Worm (Caenorhabditis elegans) whole organism, L3 larva: ENCODE results near the gene K08D10.11.

Experiments used
- R02D3.7 ChIP-seq: fragments of 150-350 bp; optimal IDR thresholded peaks from 2 replicates; lab custom pipeline; 2014; ENCODE audit warnings: missing biosample characterization, missing genetic modification characterization
- ZK546.5 ChIP-seq: sonication (generic microtip); optimal IDR thresholded peaks from 2 replicates; lab custom pipeline; 2017; ENCODE audit warnings: missing biosample characterization, missing genetic modification characterization
- aly-2 ChIP-seq: fragments of 150-350 bp; optimal IDR thresholded peaks from 2 replicates; lab custom pipeline; 2014; ENCODE audit warnings: missing biosample characterization, missing genetic modification characterization
- ama-1 ChIP-seq: fragments of 150-350 bp; optimal IDR thresholded peaks from 2 replicates; lab custom pipeline; 2018
- ceh-16 ChIP-seq: sonication (generic microtip); optimal IDR thresholded peaks from 2 replicates; lab custom pipeline; 2017; ENCODE audit warnings: missing biosample characterization, missing genetic modification characterization
- ceh-28 ChIP-seq: fragments of 150-350 bp; optimal IDR thresholded peaks from 2 replicates; lab custom pipeline; 2014; ENCODE audit warnings: missing biosample characterization, missing genetic modification reagents, missing genetic modification characterization
- ceh-9 ChIP-seq: sonication (generic microtip); optimal IDR thresholded peaks from 2 replicates; lab custom pipeline; 2018; ENCODE audit warnings: missing biosample characterization, missing genetic modification characterization
- daf-12 ChIP-seq: fragments of 150-350 bp; optimal IDR thresholded peaks from 2 replicates; lab custom pipeline; 2014; ENCODE audit warnings: missing biosample characterization, missing genetic modification reagents, missing genetic modification characterization
- egl-27 ChIP-seq: sonication (generic microtip); optimal IDR thresholded peaks from 4 replicates; lab custom pipeline; 2017; ENCODE audit warnings: missing biosample characterization, missing genetic modification reagents, missing genetic modification characterization
- elt-1 ChIP-seq: fragments of 150-350 bp; optimal IDR thresholded peaks from 2 replicates; lab custom pipeline; 2014; ENCODE audit warnings: missing biosample characterization, missing genetic modification characterization
- elt-2 ChIP-seq: sonication (generic microtip); optimal IDR thresholded peaks from 2 replicates; lab custom pipeline; 2016; ENCODE audit warnings: missing genetic modification reagents, mild to moderate bottlenecking, missing genetic modification characterization, missing compliant biosample characterization
- elt-3 ChIP-seq, 3 experiments: fragments of 150-350 bp in 1 of 3; sonication (generic microtip) in 2 of 3; optimal IDR thresholded peaks; 2 replicates in 2 of 3; 4 replicates in 1 of 3; lab custom pipeline; 2014 to 2017; ENCODE audit warnings: missing biosample characterization in 3 of 3, missing genetic modification characterization in 3 of 3
- fkh-10 ChIP-seq: sonication (generic microtip); optimal IDR thresholded peaks from 2 replicates; lab custom pipeline; 2017; ENCODE audit warnings: missing biosample characterization, missing genetic modification reagents, missing genetic modification characterization
- fos-1 ChIP-seq: fragments of 150-350 bp; optimal IDR thresholded peaks from 2 replicates; lab custom pipeline; 2014; ENCODE audit warnings: missing biosample characterization, missing genetic modification characterization
- hmg-11 ChIP-seq: sonication (generic microtip); optimal IDR thresholded peaks from 2 replicates; lab custom pipeline; 2016; ENCODE audit warnings: missing genetic modification characterization, missing compliant biosample characterization
- jun-1 ChIP-seq: fragments of 150-350 bp; optimal IDR thresholded peaks from 2 replicates; lab custom pipeline; 2014; ENCODE audit warnings: missing biosample characterization, missing genetic modification reagents, missing genetic modification characterization
- lin-15B ChIP-seq: fragments of 150-350 bp; optimal IDR thresholded peaks from 2 replicates; lab custom pipeline; 2014; ENCODE audit warnings: missing biosample characterization, missing genetic modification characterization
- lsy-12 ChIP-seq: sonication (generic microtip); optimal IDR thresholded peaks from 2 replicates; lab custom pipeline; 2016; ENCODE audit warnings: mild to moderate bottlenecking, missing genetic modification characterization, missing compliant biosample characterization
- mdl-1 ChIP-seq: fragments of 150-350 bp; optimal IDR thresholded peaks from 2 replicates; lab custom pipeline; 2014; ENCODE audit warnings: missing biosample characterization, missing genetic modification characterization
- mml-1 ChIP-seq: fragments of 150-350 bp; sonication (generic microtip); optimal IDR thresholded peaks from 3 replicates; lab custom pipeline; 2014; ENCODE audit warnings: missing biosample characterization, missing genetic modification characterization
- nhr-11 ChIP-seq: fragments of 150-350 bp; optimal IDR thresholded peaks from 2 replicates; lab custom pipeline; 2014; ENCODE audit warnings: missing biosample characterization, missing genetic modification characterization
- nhr-12 ChIP-seq: fragments of 150-350 bp; optimal IDR thresholded peaks from 2 replicates; lab custom pipeline; 2014; ENCODE audit warnings: missing biosample characterization, missing genetic modification characterization
- nhr-23 ChIP-seq: fragments of 150-350 bp; optimal IDR thresholded peaks from 2 replicates; lab custom pipeline; 2014; ENCODE audit warnings: missing biosample characterization, missing genetic modification reagents, missing genetic modification characterization
- nhr-237 ChIP-seq: fragments of 150-350 bp; optimal IDR thresholded peaks from 2 replicates; lab custom pipeline; 2014; ENCODE audit warnings: missing biosample characterization, missing genetic modification characterization
- nhr-25 ChIP-seq: sonication (generic microtip); optimal IDR thresholded peaks from 2 replicates; lab custom pipeline; 2017; ENCODE audit warnings: missing biosample characterization, missing genetic modification characterization
- nhr-28 ChIP-seq: fragments of 150-350 bp; optimal IDR thresholded peaks from 2 replicates; lab custom pipeline; 2014; ENCODE audit warnings: missing biosample characterization, missing genetic modification characterization
- nhr-43 ChIP-seq: sonication (generic microtip); optimal IDR thresholded peaks from 2 replicates; lab custom pipeline; 2016; ENCODE audit warnings: mild to moderate bottlenecking, missing genetic modification characterization, missing compliant biosample characterization; ENCODE audit not compliant: poor library complexity, severe bottlenecking
- nhr-76 ChIP-seq: fragments of 150-350 bp; sonication (generic microtip); optimal IDR thresholded peaks from 5 replicates; lab custom pipeline; 2014; ENCODE audit warnings: missing biosample characterization, missing genetic modification characterization
- nhr-77 ChIP-seq: fragments of 150-350 bp; optimal IDR thresholded peaks from 2 replicates; lab custom pipeline; 2014; ENCODE audit warnings: missing biosample characterization, missing genetic modification characterization
- pha-4 ChIP-seq: fragments of 150-350 bp; optimal IDR thresholded peaks from 2 replicates; lab custom pipeline; 2014; ENCODE audit warnings: missing biosample characterization, missing genetic modification reagents, missing genetic modification characterization
- sea-2 ChIP-seq: fragments of 150-350 bp; sonication (generic microtip); optimal IDR thresholded peaks from 4 replicates; lab custom pipeline; 2014; ENCODE audit warnings: missing biosample characterization, missing genetic modification reagents, missing genetic modification characterization
- snpc-4 ChIP-seq: fragments of 150-350 bp; optimal IDR thresholded peaks from 2 replicates; lab custom pipeline; 2014; ENCODE audit warnings: missing biosample characterization, missing genetic modification characterization
- tbx-2 ChIP-seq: sonication (generic microtip); optimal IDR thresholded peaks from 2 replicates; lab custom pipeline; 2016; ENCODE audit warnings: mild to moderate bottlenecking, missing genetic modification characterization, missing compliant biosample characterization
- ztf-11 ChIP-seq: fragments of 150-350 bp; optimal IDR thresholded peaks from 2 replicates; lab custom pipeline; 2014; ENCODE audit warnings: missing biosample characterization, missing genetic modification characterization
- ztf-4 ChIP-seq: fragments of 150-350 bp; optimal IDR thresholded peaks from 2 replicates; lab custom pipeline; 2014; ENCODE audit warnings: missing biosample characterization, missing genetic modification characterization

The K08D10.11 gene

DNA sequence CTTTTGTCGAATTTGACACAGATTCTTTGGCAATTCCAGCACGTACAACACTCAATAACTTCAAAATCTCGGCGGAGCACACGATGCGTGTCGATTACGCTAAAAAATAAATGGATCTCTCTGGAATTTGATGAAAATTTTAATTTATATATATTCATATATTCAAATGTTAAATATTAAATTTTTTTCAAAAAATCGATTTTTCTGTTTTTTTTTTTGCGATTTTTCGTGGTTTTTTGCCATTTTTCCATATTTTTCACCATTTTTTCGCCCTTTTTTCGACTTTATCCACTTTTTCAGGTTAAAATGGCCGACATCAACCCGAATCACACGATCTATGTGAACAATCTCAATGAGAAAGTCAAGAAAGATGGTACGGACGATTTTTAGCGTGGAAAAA is 12.2 kb downstream of the K08D10.11 start, which contains the start of gene rnp-3:
Gene rnp-3 (plus strand): TSS at position 301 of the 400 bp plus-strand sequence.
- no peak for TF ChIP-seq jun-1 (tag; lab: Kevin White, UChicago)
- no peak for TF ChIP-seq ceh-28 (tag; lab: Kevin White, UChicago)
- TF ChIP-seq hmg-11 (tag; lab: Kevin White, UChicago) = no peak
- TF ChIP-seq nhr-77 (tag; lab: Kevin White, UChicago) = no peak
- no peak for TF ChIP-seq mdl-1 (tag; lab: Kevin White, UChicago)
- TF ChIP-seq tbx-2 (tag; lab: Kevin White, UChicago) = no peak
- no peak for TF ChIP-seq nhr-12 (tag; lab: Kevin White, UChicago)
- no peak for TF ChIP-seq ceh-9
- TF ChIP-seq fos-1 (tag; lab: Kevin White, UChicago) = no peak
- TF ChIP-seq nhr-76 (tag; lab: Kevin White, UChicago) = no peak
- TF ChIP-seq nhr-25 = no peak
- no peak for TF ChIP-seq ZK546.5 (tag; lab: Kevin White, UChicago)
- no peak for TF ChIP-seq nhr-28 (tag; lab: Kevin White, UChicago)
- TF ChIP-seq sea-2 = no peak
- no peak for TF ChIP-seq ztf-4
- no peak for TF ChIP-seq snpc-4
- TF ChIP-seq aly-2 (tag; lab: Kevin White, UChicago) = no peak

ce11 chrIV:4172242-4172641 is 13.8 kb downstream of the K08D10.11 start:
- TF ChIP-seq nhr-23 (tag; lab: Kevin White, UChicago) (no peak), lsy-12 (tag; lab: Kevin White, UChicago) (no peak), fos-1 (tag; lab: Kevin White, UChicago) (no peak), nhr-28 (tag; lab: Kevin White, UChicago) (no peak), fkh-10 (no peak), elt-1 (tag; lab: Kevin White, UChicago) (no peak), ama-1 (lab: Kevin White, UChicago) (no peak), nhr-25 (no peak), mml-1 (no peak), pha-4 (tag; lab: Kevin White, UChicago) (no peak), egl-27 (tag; lab: Kevin White, UChicago) (no peak), nhr-77 (tag; lab: Kevin White, UChicago) (no peak)

DNA sequence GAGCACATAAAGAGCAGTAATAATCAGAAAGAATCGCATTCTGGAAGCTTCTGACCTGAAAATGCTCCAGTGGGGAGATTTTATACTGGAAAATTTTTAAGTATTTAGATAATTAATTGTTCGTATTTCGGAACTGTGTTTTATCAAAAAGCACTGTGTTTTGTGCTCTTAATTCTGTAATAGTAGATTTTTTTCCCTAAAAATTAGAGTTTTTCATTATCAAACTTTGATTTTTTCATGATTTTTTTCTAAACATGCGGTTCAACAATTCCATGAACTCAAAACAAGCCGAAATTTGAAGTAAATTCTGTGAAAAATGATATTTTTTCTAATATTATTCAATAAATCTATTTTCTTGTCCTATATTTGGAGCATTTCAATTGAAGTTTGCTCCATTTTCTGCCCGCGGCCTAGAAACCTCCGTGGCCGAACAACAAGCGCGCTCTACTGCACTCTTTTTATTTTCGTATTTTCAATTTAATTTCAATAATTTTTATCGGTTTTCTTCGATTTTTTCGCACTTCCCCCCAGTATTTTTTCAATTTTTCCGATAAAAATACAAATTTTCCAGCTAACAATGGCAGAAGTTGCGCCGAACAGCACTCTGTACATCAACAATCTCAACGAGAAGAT is 14.4 kb downstream of the K08D10.11 start, which contains the start of the genes K08D10.13 and rnp-2:
Gene K08D10.13 (minus strand): TSS at position 51 of the 633 bp plus-strand sequence.
Gene rnp-2 (plus strand): TSS at position 546 of the 633 bp plus-strand sequence.
- TF ChIP-seq nhr-11 (tag; lab: Kevin White, UChicago) (no peak), ceh-9 (no peak), lin-15B (tag; lab: Kevin White, UChicago) (peak; percentile 87), ceh-28 (tag; lab: Kevin White, UChicago) (no peak), pha-4 (tag; lab: Kevin White, UChicago) (no peak), nhr-237 (tag; lab: Kevin White, UChicago) (no peak), nhr-12 (tag; lab: Kevin White, UChicago) (no peak), elt-1 (tag; lab: Kevin White, UChicago) (no peak), aly-2 (tag; lab: Kevin White, UChicago) (no peak), daf-12 (tag; lab: Kevin White, UChicago) (no peak), R02D3.7 (tag; lab: Kevin White, UChicago) (no peak), elt-2 (tag; lab: Kevin White, UChicago) (peak; percentile 3), ztf-11 (tag; lab: Kevin White, UChicago) (no peak), ceh-16 (tag; lab: Kevin White, UChicago) (no peak), snpc-4 (peak; percentile 75)

ce11 chrIV:4167296-4167695 is 18.7 kb downstream of the K08D10.11 start:
- TF ChIP-seq pha-4 (tag; lab: Kevin White, UChicago) (no peak), aly-2 (tag; lab: Kevin White, UChicago) (no peak), sea-2 (no peak), elt-1 (tag; lab: Kevin White, UChicago) (no peak), ztf-4 (no peak), elt-3 (tag; optimal IDR thresholded peaks at IDR 0.05; lab: Kevin White, UChicago) (no peak), nhr-76 (tag; lab: Kevin White, UChicago) (no peak), hmg-11 (tag; lab: Kevin White, UChicago) (no peak), tbx-2 (tag; lab: Kevin White, UChicago) (no peak), lsy-12 (tag; lab: Kevin White, UChicago) (no peak), fkh-10 (no peak), nhr-43 (tag; lab: Kevin White, UChicago) (no peak)
